Worm (Caenorhabditis elegans): ENCODE data around the gene lips-9.

DNA sequence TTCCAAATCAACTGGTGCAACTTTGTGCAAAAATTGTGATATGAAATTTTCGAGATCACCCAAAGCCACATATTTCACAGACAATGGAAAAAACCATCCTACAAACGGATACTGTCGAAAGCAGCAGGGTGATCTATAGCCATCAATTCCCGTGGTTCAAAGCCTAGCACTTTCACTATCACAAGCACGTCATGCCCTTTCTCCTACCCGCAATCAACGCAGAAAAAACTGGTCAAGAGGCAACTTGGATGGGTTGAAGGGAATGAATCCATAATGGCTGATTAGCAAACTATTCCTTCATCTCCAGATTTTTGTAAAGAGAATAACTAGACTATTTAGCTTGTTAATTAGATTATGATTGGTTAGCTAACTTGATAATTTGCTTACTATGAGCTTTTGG lies 26.6 kb upstream of the lips-9 start:
- TF ChIP-seq elt-1 (tag; optimal IDR thresholded peaks at IDR 0.05) (no peak), skn-1 (tag; optimal IDR thresholded peaks at IDR 0.05) (no peak), nhr-10 (tag; optimal IDR thresholded peaks at IDR 0.05) (no peak), Y55F3AM.14 (GFP tag; optimal IDR thresholded peaks at IDR 0.05) (no peak), R02D3.7 (tag; optimal IDR thresholded peaks at IDR 0.05) (no peak)

Measured in whole organism, L2 larva.